Worm (Caenorhabditis elegans) whole organism, late embryonic: ENCODE measurements around the gene dmsr-4.

ENCODE experiments used
- elt-2 ChIP-seq: sonication (generic microtip); optimal IDR thresholded peaks from 2 replicates; lab custom pipeline; 2016; ENCODE audit warnings: missing genetic modification reagents, missing genetic modification characterization, missing compliant biosample characterization
- fkh-10 ChIP-seq: fragments of 150-350 bp; optimal IDR thresholded peaks from 2 replicates; lab custom pipeline; 2014; ENCODE audit warnings: missing biosample characterization, missing genetic modification reagents, missing genetic modification characterization
- lin-11 ChIP-seq: fragments of 200-800 bp; sonication (Bioruptor generic); optimal IDR thresholded peaks from 2 replicates; lab custom pipeline; 2018; ENCODE audit warnings: mild to moderate bottlenecking, missing genetic modification characterization, missing compliant biosample characterization
- nhr-232 ChIP-seq: sonication (generic microtip); optimal IDR thresholded peaks from 2 replicates; lab custom pipeline; 2016; ENCODE audit warnings: missing genetic modification characterization, missing compliant biosample characterization
- npax-4 ChIP-seq: sonication (generic microtip); optimal IDR thresholded peaks from 2 replicates; lab custom pipeline; 2016; ENCODE audit warnings: missing genetic modification characterization, missing compliant biosample characterization
- pag-3 ChIP-seq: sonication (generic microtip); optimal IDR thresholded peaks from 2 replicates; lab custom pipeline; 2016; ENCODE audit warnings: missing compliant biosample characterization, missing genetic modification characterization, borderline replicate concordance

- no peak for TF ChIP-seq npax-4 (tag; lab: Kevin White, UChicago)
- no peak for TF ChIP-seq fkh-10 (GFP tag; lab: Kevin White, UChicago)
- no peak for TF ChIP-seq lin-11 (tag; lab: Kevin White, UChicago)
- TF ChIP-seq pag-3 (tag; lab: Kevin White, UChicago) = no peak
- TF ChIP-seq nhr-232 (tag; lab: Kevin White, UChicago) = no peak
- no peak for TF ChIP-seq elt-2 (tag; lab: Kevin White, UChicago)
Measured at ce11 chrII:401211-401610, 44.3 kb upstream of the dmsr-4 start.
